Worm (Caenorhabditis elegans): ENCODE data around the gene let-268.

ce11 chrII:10010914-10011313, 28.9 kb downstream of the let-268 start:
- TF ChIP-seq tra-1 (GFP tag; IDR thresholded peaks at IDR 0.05) (no peak), dve-1 (tag; optimal IDR thresholded peaks at IDR 0.05; ENCODE audit: insufficient read depth) (no peak), mep-1 (tag; optimal IDR thresholded peaks at IDR 0.05) (no peak), madf-5 (GFP tag; IDR thresholded peaks at IDR 0.05) (no peak), nhr-102 (tag; optimal IDR thresholded peaks at IDR 0.05) (no peak), ceh-82 (tag; optimal IDR thresholded peaks at IDR 0.05) (no peak)

Measured in whole organism, L4 larva.